Fruit fly (Drosophila melanogaster) whole organism, wandering third instar larva: ENCODE results near the gene Nepl3.
A peak's percentile ranks its signal among the peaks of the same experiment; 100 is the strongest.

Experiments
- Abd-B ChIP-seq: fragments of >200 bp; optimal IDR thresholded peaks from 2 replicates; lab custom pipeline; 2017; ENCODE audit warnings: missing biosample characterization, missing genetic modification characterization
- CG32264 ChIP-seq: fragments of 200-800 bp; sonication (Bioruptor generic); optimal IDR thresholded peaks from 2 replicates; lab custom pipeline; 2016; ENCODE audit warnings: missing biosample characterization, missing genetic modification characterization
- CG9705 ChIP-seq: fragments of 200-800 bp; sonication (Bioruptor generic); optimal IDR thresholded peaks from 2 replicates; lab custom pipeline; 2018; ENCODE audit warnings: missing biosample characterization, mild to moderate bottlenecking, missing genetic modification characterization
- Dif ChIP-seq: fragments of 200-275, 200-300 bp; sonication (Bioruptor generic); optimal IDR thresholded peaks from 2 replicates; lab custom pipeline; 2018; ENCODE audit warnings: missing biosample characterization, missing genetic modification characterization; ENCODE audit not compliant: partially characterized antibody
- GATAd ChIP-seq: sonication (Bioruptor generic); optimal IDR thresholded peaks from 2 replicates; lab custom pipeline; 2016; ENCODE audit warnings: missing biosample characterization, missing genetic modification characterization
- HLH106 ChIP-seq: fragments of 200-800 bp; optimal IDR thresholded peaks from 3 replicates; lab custom pipeline; 2019; ENCODE audit warnings: missing biosample characterization, mild to moderate bottlenecking, missing genetic modification characterization, moderate library complexity
- Hnf4 ChIP-seq: fragments of 200-800 bp; sonication (Bioruptor generic); optimal IDR thresholded peaks from 2 replicates; lab custom pipeline; 2016; ENCODE audit warnings: missing biosample characterization, mild to moderate bottlenecking, missing genetic modification characterization
- Hr78 ChIP-seq: fragments of >200 bp; optimal IDR thresholded peaks from 2 replicates; lab custom pipeline; 2017; ENCODE audit warnings: missing biosample characterization, missing genetic modification characterization
- Hr83 ChIP-seq: fragments of 200-300 bp; sonication (Bioruptor generic); optimal IDR thresholded peaks from 2 replicates; lab custom pipeline; 2016; ENCODE audit warnings: missing biosample characterization, mild to moderate bottlenecking, missing genetic modification characterization, moderate library complexity; ENCODE audit not compliant: poor library complexity, severe bottlenecking
- Mio ChIP-seq: sonication (Bioruptor generic); optimal IDR thresholded peaks from 2 replicates; lab custom pipeline; 2016; ENCODE audit warnings: missing biosample characterization, missing genetic modification characterization
- Myc ChIP-seq: fragments of >200 bp; optimal IDR thresholded peaks from 2 replicates; lab custom pipeline; 2017
- OdsH ChIP-seq: fragments of 200-800 bp; sonication (Bioruptor generic); optimal IDR thresholded peaks from 2 replicates; lab custom pipeline; 2016; ENCODE audit warnings: missing biosample characterization, mild to moderate bottlenecking, missing genetic modification characterization
- Rel ChIP-seq, 2 experiments: fragments of 200-800 bp; sonication (Bioruptor generic) in 1 of 2; optimal IDR thresholded peaks; 2 replicates in 1 of 2; 3 replicates in 1 of 2; lab custom pipeline; 2016 to 2019; ENCODE audit warnings: mild to moderate bottlenecking in 2 of 2, missing biosample characterization in 2 of 2, missing genetic modification characterization in 2 of 2, moderate library complexity in 1 of 2
- Sp1 ChIP-seq: fragments of 200-800 bp; sonication (Bioruptor generic); optimal IDR thresholded peaks from 3 replicates; lab custom pipeline; 2019; ENCODE audit warnings: missing biosample characterization, mild to moderate bottlenecking, missing genetic modification characterization, moderate library complexity
- brk ChIP-seq: fragments of 200-800 bp; sonication (Bioruptor generic); optimal IDR thresholded peaks from 2 replicates; lab custom pipeline; 2016; ENCODE audit warnings: missing biosample characterization, mild to moderate bottlenecking, missing genetic modification characterization
- dl ChIP-seq, 2 experiments: fragments of 175-275, 200-275 bp in 1 of 2; fragments of 200-275 bp in 1 of 2; sonication (Bioruptor generic); optimal IDR thresholded peaks; lab custom pipeline; 2018; ENCODE audit warnings: mild to moderate bottlenecking in 2 of 2, missing biosample characterization in 2 of 2, missing genetic modification characterization in 2 of 2, moderate library complexity in 2 of 2; ENCODE audit not compliant: partially characterized antibody in 2 of 2, insufficient read depth in 1 of 2
- ey ChIP-seq: fragments of 200-800 bp; sonication (Bioruptor generic); optimal IDR thresholded peaks from 2 replicates; lab custom pipeline; 2016; ENCODE audit warnings: missing biosample characterization, missing genetic modification characterization
- foxo ChIP-seq, 2 experiments: fragments of 200-800 bp; sonication (Bioruptor generic); optimal IDR thresholded peaks; 2 replicates in 1 of 2; 3 replicates in 1 of 2; lab custom pipeline; 2016 to 2017; ENCODE audit warnings: missing biosample characterization in 2 of 2, missing genetic modification characterization in 2 of 2
- fru ChIP-seq: fragments of 200-800 bp; sonication (Bioruptor generic); optimal IDR thresholded peaks from 3 replicates; lab custom pipeline; 2016; ENCODE audit warnings: missing biosample characterization, mild to moderate bottlenecking, missing genetic modification characterization
- jim ChIP-seq: fragments of 175-275, 200-325 bp; sonication (Bioruptor generic); optimal IDR thresholded peaks from 2 replicates; lab custom pipeline; 2016; ENCODE audit warnings: missing biosample characterization, mild to moderate bottlenecking, missing genetic modification characterization
- psq ChIP-seq: fragments of 200-800 bp; sonication (Bioruptor generic); optimal IDR thresholded peaks from 3 replicates; lab custom pipeline; 2017; ENCODE audit warnings: missing biosample characterization, mild to moderate bottlenecking, missing genetic modification characterization, moderate library complexity
- rgr ChIP-seq: fragments of 200-800 bp; sonication (Bioruptor generic); optimal IDR thresholded peaks from 3 replicates; lab custom pipeline; 2016; ENCODE audit warnings: missing biosample characterization, mild to moderate bottlenecking, missing genetic modification characterization
- tai ChIP-seq: sonication (Bioruptor generic); optimal IDR thresholded peaks from 2 replicates; lab custom pipeline; 2016; ENCODE audit warnings: missing biosample characterization, missing genetic modification characterization
- woc ChIP-seq: sonication (Bioruptor generic); optimal IDR thresholded peaks from 2 replicates; lab custom pipeline; 2016; ENCODE audit warnings: missing biosample characterization, mild to moderate bottlenecking, missing genetic modification characterization

Nepl3 gene

DNA sequence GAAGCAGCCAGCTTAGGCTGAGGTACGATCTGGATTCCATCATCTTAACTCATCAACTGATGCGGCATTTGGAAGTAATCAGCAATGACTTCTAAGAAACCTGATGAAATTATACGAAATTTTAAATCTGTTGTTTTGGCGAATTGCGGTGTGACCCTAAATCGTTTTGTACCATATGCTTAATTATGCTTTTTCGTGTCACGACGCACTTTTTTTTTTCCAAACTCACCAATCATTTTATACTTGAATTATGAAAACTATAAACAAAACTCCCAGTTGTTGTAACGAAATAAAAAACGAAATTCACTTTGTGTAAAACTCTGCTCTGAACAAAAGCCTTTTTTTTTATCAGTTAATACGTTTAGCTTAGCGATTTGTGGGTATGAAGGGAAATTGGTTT, at the start of gene Nepl3:
Gene Nepl3, minus strand, starts transcription at position 155 of the 400 bp plus-strand sequence.
- TF ChIP-seq woc (GFP tag; lab: Kevin White, UChicago), result peak; percentile 8
- no peak for TF ChIP-seq Hr78 (GFP tag; lab: Kevin White, UChicago)

DNA sequence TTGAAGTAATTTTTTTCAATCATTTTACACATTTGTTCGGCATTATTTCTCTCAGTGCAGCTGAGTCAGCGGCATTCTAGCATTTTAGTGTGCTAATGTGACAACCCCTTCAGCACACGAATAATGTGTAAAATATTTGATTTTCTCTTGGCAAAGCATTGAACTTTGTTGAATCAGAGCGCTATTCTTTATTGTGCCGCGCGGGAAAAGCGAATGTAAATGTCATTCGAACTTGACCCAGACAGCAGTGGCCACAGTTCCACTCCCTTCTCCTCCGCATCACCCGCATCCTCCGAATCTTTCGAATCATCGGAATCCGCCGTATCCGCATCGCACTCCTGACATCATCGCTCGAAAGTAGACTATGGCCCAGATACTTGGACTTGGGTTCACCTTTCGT, 45.7 kb upstream of the Nepl3 start:
- TF ChIP-seq jim (GFP tag; lab: Kevin White, UChicago) (no peak), rgr (GFP tag; lab: Kevin White, UChicago) (no peak), HLH106 (tag; lab: Kevin White, UChicago) (no peak), Rel (GFP tag; optimal IDR thresholded peaks at IDR 0.05; lab: Kevin White, UChicago) (no peak), Rel (tag; optimal IDR thresholded peaks at IDR 0.05; lab: Kevin White, UChicago) (no peak), woc (GFP tag; lab: Kevin White, UChicago) (no peak), fru (GFP tag; lab: Kevin White, UChicago) (no peak), CG9705 (GFP tag; lab: Kevin White, UChicago) (no peak), Hr83 (GFP tag; lab: Kevin White, UChicago) (no peak), Abd-B (GFP tag; lab: Kevin White, UChicago) (no peak), OdsH (GFP tag; lab: Kevin White, UChicago) (no peak), ey (GFP tag; lab: Kevin White, UChicago) (no peak)
- TF ChIP-seq, all 38 proteins: peak for 0

DNA sequence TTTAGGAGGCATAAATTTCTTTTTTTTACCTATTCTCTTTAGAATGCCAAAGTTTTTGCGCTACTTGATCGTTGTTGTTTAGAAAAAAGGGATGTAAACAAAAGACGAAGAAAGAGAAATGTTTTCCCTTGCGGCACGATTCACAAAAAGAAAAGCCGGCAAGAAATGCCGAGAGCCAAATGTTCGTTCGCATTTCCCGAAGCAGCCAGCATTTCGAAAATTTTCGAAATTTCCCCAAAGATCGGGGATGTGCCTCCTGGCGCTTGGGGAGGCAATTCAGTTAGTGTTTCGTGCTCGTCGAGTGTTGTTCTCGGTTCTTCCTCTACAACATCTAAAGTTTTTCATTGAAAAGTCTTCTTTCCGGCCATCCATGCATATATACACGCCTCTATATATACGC, 42.5 kb upstream of the Nepl3 start, which contains the start of gene Msp300:
Gene Msp300, plus strand, starts transcription at position 301 of the 400 bp plus-strand sequence.
- TF ChIP-seq ey (GFP tag; lab: Kevin White, UChicago), result no peak
- no peak for TF ChIP-seq jim (GFP tag; lab: Kevin White, UChicago)
- TF ChIP-seq dl (GFP tag; optimal IDR thresholded peaks at IDR 0.05; lab: Kevin White, UChicago; ENCODE audit: insufficient read depth in 1 of 2, partially characterized antibody in 2 of 2), result no peak
- TF ChIP-seq Dif (GFP tag; lab: Kevin White, UChicago), result no peak
- no peak for TF ChIP-seq fru (GFP tag; lab: Kevin White, UChicago)
- no peak for TF ChIP-seq GATAd (GFP tag; lab: Kevin White, UChicago)
- no peak for TF ChIP-seq CG32264 (GFP tag; lab: Kevin White, UChicago)
- no peak for TF ChIP-seq Myc (lab: Kevin White, UChicago)
- no peak for TF ChIP-seq psq (GFP tag; lab: Kevin White, UChicago)
- no peak for TF ChIP-seq Hnf4 (GFP tag; lab: Kevin White, UChicago)
- TF ChIP-seq, all 38 proteins: peak for 0

DNA sequence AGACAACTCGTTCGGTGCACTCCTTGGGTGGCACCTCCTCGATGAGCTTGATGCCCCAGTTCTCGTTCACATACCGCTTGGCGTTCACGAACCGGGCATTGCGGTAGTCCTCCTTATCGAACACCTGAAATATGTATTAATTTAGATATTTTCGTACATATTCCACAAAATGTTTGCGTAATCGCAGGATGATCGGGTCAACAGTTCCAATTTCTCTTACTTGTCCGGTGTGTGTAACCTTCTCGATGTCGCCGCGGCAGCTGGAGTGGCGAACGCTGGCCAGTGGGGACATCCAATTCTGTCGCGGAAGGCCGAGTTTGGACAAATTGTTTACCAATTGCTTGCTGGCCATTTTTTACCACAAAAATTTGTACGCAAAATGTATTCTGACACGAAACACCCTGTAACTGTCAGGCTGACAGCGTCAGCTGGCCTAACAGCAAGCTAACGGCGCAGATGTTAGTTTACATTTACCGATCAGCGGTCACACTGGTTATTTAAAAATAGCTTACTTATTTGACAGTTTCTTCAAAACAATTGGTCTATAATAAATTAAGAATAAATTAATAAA, 41.8 kb upstream of the Nepl3 start, which contains the start of gene ND-13A:
Gene ND-13A, minus strand, starts transcription at position 499 of the 571 bp plus-strand sequence.
- TF ChIP-seq Rel (GFP tag; optimal IDR thresholded peaks at IDR 0.05; lab: Kevin White, UChicago), result no peak
- no peak for TF ChIP-seq Rel (tag; optimal IDR thresholded peaks at IDR 0.05; lab: Kevin White, UChicago)
- no peak for TF ChIP-seq tai
- no peak for TF ChIP-seq brk (GFP tag; lab: Kevin White, UChicago)
- no peak for TF ChIP-seq OdsH (GFP tag; lab: Kevin White, UChicago)
- no peak for TF ChIP-seq rgr (GFP tag; lab: Kevin White, UChicago)
- no peak for TF ChIP-seq Myc (lab: Kevin White, UChicago)

DNA sequence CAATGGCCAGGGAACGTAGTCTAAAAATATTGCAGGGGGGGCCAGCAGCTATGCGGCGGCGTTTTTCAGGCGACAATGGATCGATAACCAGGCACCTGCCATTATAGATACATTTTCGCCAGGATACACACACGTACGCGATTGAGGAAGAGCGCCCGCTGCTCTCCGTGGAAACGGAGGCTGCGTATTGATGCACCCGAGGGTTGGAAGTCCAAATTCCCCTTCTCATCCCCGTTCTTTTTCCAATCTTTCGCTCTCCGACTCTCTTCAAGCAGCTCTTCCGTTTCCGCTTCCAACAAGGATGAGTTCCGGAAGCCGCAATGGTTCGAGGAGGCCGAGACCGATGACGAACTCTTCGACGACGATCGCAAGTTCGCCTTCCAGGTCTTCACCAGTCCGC, 38.7 kb upstream of the Nepl3 start:
- TF ChIP-seq HLH106 (tag; lab: Kevin White, UChicago) (no peak), Mio (GFP tag; lab: Kevin White, UChicago) (no peak), foxo (GFP tag; optimal IDR thresholded peaks at IDR 0.05; lab: Kevin White, UChicago) (no peak), Hnf4 (GFP tag; lab: Kevin White, UChicago) (no peak), Hr78 (GFP tag; lab: Kevin White, UChicago) (no peak)

DNA sequence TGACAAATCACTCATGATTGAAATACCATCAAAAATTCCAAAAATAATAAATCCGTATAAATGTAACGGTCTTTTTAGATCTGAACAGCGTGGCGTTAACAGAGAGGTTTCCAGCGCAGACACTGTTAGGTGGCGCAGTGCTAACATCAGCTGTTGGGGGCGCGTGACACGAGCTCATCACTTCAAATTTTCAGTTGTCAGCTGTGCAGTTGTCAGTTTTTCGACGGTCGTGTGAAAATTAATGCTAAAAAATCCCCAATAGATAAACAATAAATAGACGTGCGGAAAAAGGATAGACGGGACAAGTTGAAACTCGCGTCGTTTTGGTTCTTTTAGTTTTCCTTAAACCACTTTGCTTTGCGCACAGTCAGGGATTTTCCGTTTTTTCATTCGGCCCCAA, 38.2 kb upstream of the Nepl3 start, which contains the start of gene CG4230:
Gene CG4230, plus strand, starts transcription at position 6 of the 400 bp plus-strand sequence.
- TF ChIP-seq Sp1 (GFP tag; lab: Kevin White, UChicago), result no peak
- TF ChIP-seq brk (GFP tag; lab: Kevin White, UChicago), result peak; percentile 28
- no peak for TF ChIP-seq woc (GFP tag; lab: Kevin White, UChicago)
- no peak for TF ChIP-seq Rel (GFP tag; optimal IDR thresholded peaks at IDR 0.05; lab: Kevin White, UChicago)
- peak; percentile 90 for TF ChIP-seq Rel (tag; optimal IDR thresholded peaks at IDR 0.05; lab: Kevin White, UChicago)
- peak; percentile 1 for TF ChIP-seq Hr83 (GFP tag; lab: Kevin White, UChicago)
- no peak for TF ChIP-seq tai
- no peak for TF ChIP-seq Hnf4 (GFP tag; lab: Kevin White, UChicago)
- TF ChIP-seq rgr (GFP tag; lab: Kevin White, UChicago), result peak; percentile 9
- TF ChIP-seq ey (GFP tag; lab: Kevin White, UChicago), result no peak
